Fruit fly (Drosophila melanogaster): ENCODE data around the gene CG31038.

The CG31038 gene

DNA sequence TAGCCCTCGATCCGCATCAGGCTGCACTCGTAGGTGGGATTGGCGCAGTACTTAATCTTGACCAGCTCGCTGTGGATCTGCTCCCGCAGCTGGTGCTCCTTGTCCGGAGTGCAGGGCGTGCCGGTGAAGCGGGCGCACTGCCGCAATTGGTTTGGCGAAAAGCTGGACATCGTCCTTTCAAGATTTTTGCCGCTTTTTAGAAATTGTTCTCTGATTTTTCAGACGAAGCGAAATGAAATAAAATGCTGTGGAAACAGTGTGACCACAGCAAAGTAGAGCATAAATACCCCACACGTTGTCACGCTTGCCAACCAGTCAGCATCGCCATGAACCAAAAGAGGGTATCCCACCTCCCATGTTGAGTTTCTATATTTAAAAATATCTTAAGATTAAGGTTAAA lies 19.6 kb upstream of the CG31038 start, which contains the start of gene dgt1:
dgt1 (minus strand) TSS at position 264 of the 400 bp plus-strand sequence.
- TF ChIP-seq Ets98B (GFP tag; IDR thresholded peaks at IDR 0.05) = no peak
- TF ChIP-seq CG32121 (GFP tag; IDR thresholded peaks at IDR 0.05) = no peak
- TF ChIP-seq CG4496 (GFP tag; IDR thresholded peaks at IDR 0.05) = no peak
- no peak for TF ChIP-seq CG15710 (tag; optimal IDR thresholded peaks at IDR 0.05)
- TF ChIP-seq gl (tag; optimal IDR thresholded peaks at IDR 0.05) = no peak
- TF ChIP-seq EcR (GFP tag; optimal IDR thresholded peaks at IDR 0.05) = no peak
- TF ChIP-seq CG12605 (GFP tag; IDR thresholded peaks at IDR 0.05) = no peak
- no peak for TF ChIP-seq Snoo (tag; optimal IDR thresholded peaks at IDR 0.05)
- no peak for TF ChIP-seq CG17806 (tag; optimal IDR thresholded peaks at IDR 0.05)

DNA sequence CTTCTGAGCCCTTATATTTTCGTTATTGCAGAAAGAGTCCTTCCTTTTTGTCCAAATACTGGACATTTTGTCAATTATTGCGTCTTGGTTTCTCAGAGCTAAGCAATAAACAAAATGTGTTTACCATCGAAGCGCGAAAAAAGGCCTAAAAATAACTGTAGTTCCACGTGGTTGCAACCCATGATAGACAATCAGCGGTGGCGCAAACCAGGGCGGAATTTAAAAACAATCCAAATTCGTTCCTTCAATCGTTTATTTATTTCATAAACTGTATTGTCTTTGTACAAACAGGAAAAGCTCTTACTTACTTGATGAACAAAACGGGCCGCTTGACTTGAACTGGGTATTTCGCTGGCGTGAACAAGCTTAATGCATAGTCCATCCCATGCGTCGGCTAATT lies 18.1 kb upstream of the CG31038 start, which contains the start of gene CG7824:
CG7824 (minus strand) TSS at position 131 of the 400 bp plus-strand sequence.
- TF ChIP-seq D1 (tag; optimal IDR thresholded peaks at IDR 0.05) = no peak

DNA sequence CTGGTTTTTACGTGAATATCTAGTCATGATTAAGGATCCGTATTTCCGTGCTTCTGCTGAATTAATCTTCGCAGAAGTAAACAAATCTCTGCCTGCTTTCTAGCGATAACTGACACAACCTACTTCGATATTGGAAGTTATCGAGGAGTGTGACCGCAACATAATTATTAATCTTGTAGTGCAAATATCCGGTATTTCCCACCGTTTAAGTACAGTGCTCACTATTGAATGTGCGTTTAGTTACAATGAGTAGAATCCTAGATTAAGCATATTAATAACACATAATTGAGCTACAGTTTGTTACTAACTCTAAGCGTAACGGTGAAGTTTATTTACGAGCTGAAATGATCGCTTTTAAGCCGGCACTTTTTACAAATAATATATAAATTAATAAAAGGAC lies 17.1 kb upstream of the CG31038 start:
- TF ChIP-seq EcR (GFP tag; optimal IDR thresholded peaks at IDR 0.05) = no peak
- TF ChIP-seq gl (tag; optimal IDR thresholded peaks at IDR 0.05) = no peak
- TF ChIP-seq CG9948 (tag; optimal IDR thresholded peaks at IDR 0.05) = peak; percentile 0
- TF ChIP-seq CG32121 (GFP tag; IDR thresholded peaks at IDR 0.05) = no peak; the same call in 1 of the 2 replicates
- no peak for TF ChIP-seq D1 (tag; optimal IDR thresholded peaks at IDR 0.05)
- TF ChIP-seq rn (GFP tag; IDR thresholded peaks at IDR 0.05) = no peak
- TF ChIP-seq CG15710 (tag; optimal IDR thresholded peaks at IDR 0.05) = peak; percentile 31
- TF ChIP-seq Ets98B (GFP tag; IDR thresholded peaks at IDR 0.05) = peak; percentile 36
- TF ChIP-seq Pif1A (GFP tag; optimal IDR thresholded peaks at IDR 0.05) = no peak
- no peak for TF ChIP-seq Pif1B (GFP tag; optimal IDR thresholded peaks at IDR 0.05)
- TF ChIP-seq CG8159 (tag; optimal IDR thresholded peaks at IDR 0.05) = no peak
- 0 out of 3 replicates have a peak, but pooled peaks have one; percentile 18 for TF ChIP-seq fd96Ca (GFP tag; IDR thresholded peaks at IDR 0.05)
- no peak for TF ChIP-seq Snoo (tag; optimal IDR thresholded peaks at IDR 0.05)
- peak; percentile 13 for TF ChIP-seq CG34367 (tag; optimal IDR thresholded peaks at IDR 0.05)
- TF ChIP-seq CG4496 (GFP tag; IDR thresholded peaks at IDR 0.05) = peak; percentile 58; the same call in 2 of the 3 replicates

DNA sequence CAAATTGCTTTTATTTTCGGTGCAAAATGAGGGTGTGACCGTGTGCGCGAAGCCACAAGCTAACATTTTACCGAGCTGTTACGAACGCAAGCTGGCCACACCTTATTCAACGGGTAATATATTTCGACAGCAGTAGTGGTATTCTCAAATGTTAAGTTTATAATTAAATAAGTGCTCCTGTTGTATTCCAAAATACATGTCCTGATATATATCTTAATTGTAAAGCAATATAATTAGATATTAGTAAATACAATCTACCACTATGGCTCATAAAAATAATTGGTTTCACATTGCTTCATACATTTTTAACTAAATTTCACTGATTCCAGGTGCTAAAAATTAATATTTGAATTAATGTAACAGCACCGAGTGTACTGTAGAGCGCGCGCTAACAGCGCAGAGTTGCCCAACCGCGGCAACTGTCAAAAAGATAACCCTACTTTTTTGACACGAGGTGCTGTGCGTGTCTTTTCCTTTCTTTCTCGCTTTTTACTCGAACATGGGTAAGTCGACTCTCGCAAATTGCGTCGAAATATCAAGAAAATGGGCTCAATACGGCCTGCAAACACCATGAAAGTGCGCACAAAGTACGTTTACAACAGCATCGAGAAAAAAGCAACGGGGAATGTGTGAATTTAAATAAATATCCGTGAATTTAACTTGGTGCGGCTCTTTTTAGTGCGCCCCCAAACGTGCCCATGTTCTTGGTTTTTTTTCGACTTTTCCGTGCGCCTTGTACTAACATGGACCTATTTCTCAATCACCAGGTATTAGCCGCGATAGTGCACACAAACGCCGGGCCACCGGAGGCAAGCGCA lies 15.2 kb upstream of the CG31038 start, which contains the start of the genes CG15514 and RpS8:
CG15514 (minus strand) TSS at position 63 of the 818 bp plus-strand sequence.
RpS8 (plus strand) TSS at position 151 of the 818 bp plus-strand sequence.
- TF ChIP-seq CG9948 (tag; optimal IDR thresholded peaks at IDR 0.05) (peak; percentile 33), CG8159 (tag; optimal IDR thresholded peaks at IDR 0.05) (peak; percentile 72), gl (tag; optimal IDR thresholded peaks at IDR 0.05) (no peak), CG34367 (tag; optimal IDR thresholded peaks at IDR 0.05) (peak; percentile 29), CG15710 (tag; optimal IDR thresholded peaks at IDR 0.05) (peak; percentile 27), D1 (tag; optimal IDR thresholded peaks at IDR 0.05) (no peak), fd96Ca (GFP tag; IDR thresholded peaks at IDR 0.05) (no peak), CG8301 (tag; optimal IDR thresholded peaks at IDR 0.05) (peak; percentile 48), CG17806 (tag; optimal IDR thresholded peaks at IDR 0.05) (peak; percentile 64), CG32121 (GFP tag; IDR thresholded peaks at IDR 0.05) (peak; percentile 29; the same call in 1 of the 2 replicates), CG4496 (GFP tag; IDR thresholded peaks at IDR 0.05) (peak; percentile 54; the same call in 2 of the 3 replicates), Snoo (tag; optimal IDR thresholded peaks at IDR 0.05) (peak; percentile 74)

DNA sequence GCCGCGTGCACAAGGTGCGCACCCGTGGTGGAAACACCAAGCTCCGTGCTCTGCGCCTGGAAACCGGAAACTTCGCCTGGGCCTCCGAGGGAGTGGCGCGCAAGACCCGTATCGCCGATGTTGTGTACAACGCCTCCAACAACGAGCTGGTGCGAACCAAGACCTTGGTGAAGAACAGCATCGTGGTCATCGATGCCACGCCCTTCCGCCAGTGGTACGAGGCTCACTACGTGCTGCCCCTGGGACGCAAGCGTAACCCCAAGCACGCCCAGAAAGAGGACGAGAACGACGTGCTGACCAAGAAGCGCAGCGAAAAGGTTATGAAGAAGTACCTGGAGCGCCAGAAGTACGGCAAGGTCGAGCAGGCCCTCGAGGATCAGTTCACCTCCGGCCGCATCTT lies 14.1 kb upstream of the CG31038 start:
- TF ChIP-seq fd96Ca (GFP tag; IDR thresholded peaks at IDR 0.05) = no peak
- no peak for TF ChIP-seq Pif1A (GFP tag; optimal IDR thresholded peaks at IDR 0.05)
- TF ChIP-seq CG8159 (tag; optimal IDR thresholded peaks at IDR 0.05) = no peak
- TF ChIP-seq CG13204 (GFP tag; optimal IDR thresholded peaks at IDR 0.05) = no peak
- TF ChIP-seq CG12605 (GFP tag; IDR thresholded peaks at IDR 0.05) = no peak
- TF ChIP-seq CG8301 (tag; optimal IDR thresholded peaks at IDR 0.05) = no peak
- no peak for TF ChIP-seq Ets98B (GFP tag; IDR thresholded peaks at IDR 0.05)
- no peak for TF ChIP-seq CG10348 (GFP tag; IDR thresholded peaks at IDR 0.05)
- no peak for TF ChIP-seq CG4496 (GFP tag; IDR thresholded peaks at IDR 0.05)

DNA sequence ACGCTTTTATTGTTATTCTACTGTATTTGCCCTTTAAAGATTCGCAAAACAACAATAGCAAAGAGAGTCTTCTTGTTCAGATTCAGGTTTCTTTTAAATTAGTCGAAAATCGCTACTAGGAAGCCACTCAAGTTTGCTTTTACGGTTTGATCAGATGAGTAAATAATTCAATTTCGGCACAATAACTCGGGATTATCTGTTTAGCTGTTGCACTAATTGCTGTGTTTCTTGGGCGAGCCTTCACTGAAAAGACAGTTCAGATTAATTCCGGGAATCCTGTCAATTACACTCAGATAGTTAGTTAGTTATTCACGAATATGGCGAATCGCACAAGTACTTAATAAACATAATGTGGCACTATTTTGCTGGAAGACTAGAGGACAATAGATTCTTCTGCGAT lies 10.2 kb upstream of the CG31038 start:
- TF ChIP-seq CG4496 (GFP tag; IDR thresholded peaks at IDR 0.05) (no peak), Pif1B (GFP tag; optimal IDR thresholded peaks at IDR 0.05) (no peak), EcR (GFP tag; optimal IDR thresholded peaks at IDR 0.05) (no peak), gl (tag; optimal IDR thresholded peaks at IDR 0.05) (no peak), CG9948 (tag; optimal IDR thresholded peaks at IDR 0.05) (no peak), CG32121 (GFP tag; IDR thresholded peaks at IDR 0.05) (no peak), D1 (tag; optimal IDR thresholded peaks at IDR 0.05) (no peak), CG10348 (GFP tag; IDR thresholded peaks at IDR 0.05) (no peak), fd96Ca (GFP tag; IDR thresholded peaks at IDR 0.05) (no peak), Ets98B (GFP tag; IDR thresholded peaks at IDR 0.05) (no peak), CG8301 (tag; optimal IDR thresholded peaks at IDR 0.05) (no peak), CG8159 (tag; optimal IDR thresholded peaks at IDR 0.05) (no peak), Pif1A (GFP tag; optimal IDR thresholded peaks at IDR 0.05) (no peak)

DNA sequence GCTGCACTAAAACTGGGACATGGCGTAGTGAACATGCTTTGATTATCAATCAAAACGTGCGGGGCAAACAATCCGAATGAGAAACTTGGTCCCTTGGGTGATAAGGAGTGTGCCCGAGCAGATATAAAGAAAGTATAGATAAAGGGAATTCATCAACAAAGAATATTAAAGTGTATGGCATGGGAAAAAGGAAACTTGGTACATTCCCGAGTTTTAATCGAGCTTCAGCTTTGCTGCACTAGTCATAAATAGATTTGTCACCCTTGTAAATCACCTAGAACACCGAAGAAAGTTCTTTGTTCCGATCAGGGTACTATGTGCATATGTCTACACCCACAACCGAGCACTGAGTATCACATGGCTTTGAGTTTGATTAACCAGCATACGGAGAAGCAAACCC lies 9.4 kb upstream of the CG31038 start:
- no peak for TF ChIP-seq rn (GFP tag; IDR thresholded peaks at IDR 0.05)
- TF ChIP-seq CG8159 (tag; optimal IDR thresholded peaks at IDR 0.05) = no peak
- no peak for TF ChIP-seq CG12605 (GFP tag; IDR thresholded peaks at IDR 0.05)
- TF ChIP-seq EcR (GFP tag; optimal IDR thresholded peaks at IDR 0.05) = no peak
- TF ChIP-seq CG9948 (tag; optimal IDR thresholded peaks at IDR 0.05) = no peak
- TF ChIP-seq Ets98B (GFP tag; IDR thresholded peaks at IDR 0.05) = no peak
- no peak for TF ChIP-seq CG32121 (GFP tag; IDR thresholded peaks at IDR 0.05)
- no peak for TF ChIP-seq fd96Ca (GFP tag; IDR thresholded peaks at IDR 0.05)
- TF ChIP-seq CG8301 (tag; optimal IDR thresholded peaks at IDR 0.05) = no peak
- no peak for TF ChIP-seq Pif1A (GFP tag; optimal IDR thresholded peaks at IDR 0.05)
- no peak for TF ChIP-seq CG13204 (GFP tag; optimal IDR thresholded peaks at IDR 0.05)
- TF ChIP-seq D1 (tag; optimal IDR thresholded peaks at IDR 0.05) = no peak
- no peak for TF ChIP-seq Snoo (tag; optimal IDR thresholded peaks at IDR 0.05)
- no peak for TF ChIP-seq CG10348 (GFP tag; IDR thresholded peaks at IDR 0.05)
- no peak for TF ChIP-seq Pif1B (GFP tag; optimal IDR thresholded peaks at IDR 0.05)
- no peak for TF ChIP-seq CG14655 (GFP tag; optimal IDR thresholded peaks at IDR 0.05)
